Fruit fly (Drosophila melanogaster) whole organism, pupa: ENCODE data around the gene CG2493.

Source experiments
- CG10348 ChIP-seq: fragments of 200-800 bp; sonication (Bioruptor generic); IDR thresholded peaks from 2 replicates; pipeline ENCODE4 v1.3.6; 2022; ENCODE audit warnings: missing biosample characterization, missing genetic modification characterization
- CG8159 ChIP-seq: fragments of 200-800 bp; sonication (Bioruptor generic); optimal IDR thresholded peaks from 3 replicates; lab custom pipeline; 2018; ENCODE audit warnings: missing biosample characterization, mild to moderate bottlenecking, missing genetic modification characterization, moderate library complexity
- CG8301 ChIP-seq: fragments of 200-800 bp; sonication (Bioruptor generic); optimal IDR thresholded peaks from 2 replicates; lab custom pipeline; 2018; ENCODE audit warnings: missing biosample characterization, mild to moderate bottlenecking, missing genetic modification characterization
- Ets98B ChIP-seq: fragments of 200-800 bp; sonication (Bioruptor generic); IDR thresholded peaks from 2 replicates; pipeline ENCODE4 v1.3.6; 2022; ENCODE audit warnings: missing biosample characterization, missing genetic modification characterization
- Snoo ChIP-seq: fragments of 200-800 bp; sonication (Bioruptor generic); optimal IDR thresholded peaks from 3 replicates; lab custom pipeline; 2017; ENCODE audit warnings: missing biosample characterization, mild to moderate bottlenecking, missing genetic modification characterization, inconsistent platforms
- rn ChIP-seq: fragments of 200-800 bp; sonication (Bioruptor generic); IDR thresholded peaks from 2 replicates; pipeline ENCODE4 v1.3.6; 2022; ENCODE audit warnings: missing biosample characterization, missing genetic modification characterization

DNA sequence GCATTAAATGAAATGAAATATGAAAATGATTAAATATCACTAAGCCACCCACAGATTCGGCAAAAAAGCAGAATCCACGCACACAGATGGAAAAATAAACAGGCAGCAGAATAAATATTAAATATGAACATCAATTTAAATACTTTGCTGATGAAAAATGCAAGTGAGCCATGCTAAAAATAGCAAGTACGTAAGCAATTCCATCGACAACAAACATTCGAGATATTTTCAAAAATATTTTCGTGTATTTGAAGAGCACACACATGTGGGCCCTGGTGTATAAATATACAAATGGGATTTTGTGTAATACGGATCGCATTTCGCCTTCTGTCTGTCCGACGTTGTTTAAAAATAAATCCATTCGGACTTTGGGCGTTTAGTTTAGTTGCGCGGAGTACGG, 24.5 kb upstream of the CG2493 start:
- TF ChIP-seq CG10348 = no peak
- no peak for TF ChIP-seq Snoo
- no peak for TF ChIP-seq CG8159 (tag; lab: Kevin White, UChicago)
- TF ChIP-seq rn (GFP tag; lab: Robert Waterston, UW) = no peak
- TF ChIP-seq Ets98B (GFP tag; lab: Robert Waterston, UW) = no peak
- TF ChIP-seq CG8301 (tag; lab: Kevin White, UChicago) = no peak
